Fruit fly (Drosophila melanogaster) whole organism, prepupa: Measurements from ENCODE around the gene CG10646.

Source experiments
- CG10631 ChIP-seq: fragments of 200-800 bp; sonication (Bioruptor generic); optimal IDR thresholded peaks from 2 replicates; lab custom pipeline; 2016; ENCODE audit warnings: missing biosample characterization, missing genetic modification characterization
- CG10669 ChIP-seq: fragments of 200-800 bp; sonication (Bioruptor generic); optimal IDR thresholded peaks from 3 replicates; lab custom pipeline; 2018; ENCODE audit warnings: missing biosample characterization, mild to moderate bottlenecking, missing genetic modification characterization, moderate library complexity
- CG11762 ChIP-seq: fragments of 200-800 bp; sonication (Bioruptor generic); optimal IDR thresholded peaks from 3 replicates; lab custom pipeline; 2016; ENCODE audit warnings: missing biosample characterization, missing genetic modification characterization; ENCODE audit not compliant: insufficient read depth
- CG11902 ChIP-seq: fragments of 200-800 bp; sonication (Bioruptor generic); optimal IDR thresholded peaks from 3 replicates; lab custom pipeline; 2016; ENCODE audit warnings: missing biosample characterization, missing genetic modification characterization
- CG1621 ChIP-seq: fragments of 200-800 bp; sonication (Bioruptor generic); optimal IDR thresholded peaks from 3 replicates; lab custom pipeline; 2018; ENCODE audit warnings: missing biosample characterization, mild to moderate bottlenecking, missing genetic modification characterization
- CG16779 ChIP-seq: fragments of 200-800 bp; sonication (Bioruptor generic); optimal IDR thresholded peaks from 3 replicates; lab custom pipeline; 2017; ENCODE audit warnings: missing biosample characterization, mild to moderate bottlenecking, missing genetic modification characterization
- CG3032 ChIP-seq: fragments of 200-800 bp; optimal IDR thresholded peaks from 2 replicates; lab custom pipeline; 2019; ENCODE audit warnings: missing biosample characterization, mild to moderate bottlenecking, missing genetic modification characterization, moderate library complexity
- CG31627 ChIP-seq: fragments of 200-800 bp; sonication (Bioruptor generic); optimal IDR thresholded peaks from 3 replicates; lab custom pipeline; 2016; ENCODE audit warnings: missing biosample characterization, missing genetic modification characterization
- CG32006 ChIP-seq: fragments of 200-800 bp; sonication (Bioruptor generic); optimal IDR thresholded peaks from 3 replicates; lab custom pipeline; 2017; ENCODE audit warnings: missing biosample characterization, mild to moderate bottlenecking, missing genetic modification characterization
- CG34406 ChIP-seq: fragments of 200-800 bp; sonication (Bioruptor generic); optimal IDR thresholded peaks from 3 replicates; lab custom pipeline; 2016; ENCODE audit warnings: missing biosample characterization, missing genetic modification characterization
- CG4318 ChIP-seq: fragments of 200-800 bp; sonication (Bioruptor generic); optimal IDR thresholded peaks from 3 replicates; lab custom pipeline; 2017; ENCODE audit warnings: missing biosample characterization, mild to moderate bottlenecking, missing genetic modification characterization
- CG6163 ChIP-seq: fragments of 200-800 bp; sonication (Bioruptor generic); IDR thresholded peaks from 3 replicates; pipeline ENCODE4 v1.3.6; 2022; ENCODE audit warnings: missing biosample characterization, missing genetic modification characterization
- CG6792 ChIP-seq: fragments of 200-800 bp; sonication (Bioruptor generic); optimal IDR thresholded peaks from 3 replicates; lab custom pipeline; 2016; ENCODE audit warnings: missing biosample characterization, missing genetic modification characterization
- CG6854 ChIP-seq: fragments of 200-800 bp; sonication (Bioruptor generic); optimal IDR thresholded peaks from 2 replicates; lab custom pipeline; 2017; ENCODE audit warnings: missing biosample characterization, mild to moderate bottlenecking, missing genetic modification characterization
- CG7368 ChIP-seq: fragments of 200-800 bp; sonication (Bioruptor generic); optimal IDR thresholded peaks from 3 replicates; lab custom pipeline; 2016; ENCODE audit warnings: missing biosample characterization, missing genetic modification characterization
- CG8119 ChIP-seq: fragments of 200-800 bp; sonication (Bioruptor generic); IDR thresholded peaks from 3 replicates; pipeline ENCODE4 v1.3.6; 2022; ENCODE audit warnings: missing biosample characterization, missing genetic modification characterization
- CG8632 ChIP-seq: fragments of 200-800 bp; sonication (Bioruptor generic); optimal IDR thresholded peaks from 3 replicates; lab custom pipeline; 2016; ENCODE audit warnings: missing biosample characterization, missing genetic modification characterization
- CG9139 ChIP-seq: fragments of 200-800 bp; sonication (Bioruptor generic); optimal IDR thresholded peaks from 3 replicates; lab custom pipeline; 2017; ENCODE audit warnings: missing biosample characterization, mild to moderate bottlenecking, missing genetic modification characterization
- Eip93F ChIP-seq: fragments of 200-800 bp; sonication (Bioruptor generic); optimal IDR thresholded peaks from 2 replicates; lab custom pipeline; 2016; ENCODE audit warnings: missing biosample characterization, mild to moderate bottlenecking, missing genetic modification characterization
- Ets21C ChIP-seq: fragments of 200-800 bp; sonication (Bioruptor generic); optimal IDR thresholded peaks from 3 replicates; lab custom pipeline; 2016; ENCODE audit warnings: missing biosample characterization, missing genetic modification characterization
- Gug ChIP-seq: fragments of 200-800 bp; sonication (Bioruptor generic); IDR thresholded peaks from 2 replicates; pipeline ENCODE4 v1.3.6; 2022; ENCODE audit warnings: missing biosample characterization, missing genetic modification characterization
- Hr39 ChIP-seq: fragments of 200-800 bp; sonication (Bioruptor generic); optimal IDR thresholded peaks from 2 replicates; lab custom pipeline; 2016; ENCODE audit warnings: missing biosample characterization, missing genetic modification characterization
- Lpt ChIP-seq: fragments of 200-800 bp; sonication (Bioruptor generic); optimal IDR thresholded peaks from 3 replicates; lab custom pipeline; 2016; ENCODE audit warnings: missing biosample characterization, missing genetic modification characterization
- OdsH ChIP-seq: fragments of 200-800 bp; sonication (Bioruptor generic); optimal IDR thresholded peaks from 3 replicates; lab custom pipeline; 2016; ENCODE audit warnings: missing biosample characterization, missing genetic modification characterization
- Smox ChIP-seq: fragments of 200-800 bp; sonication (Bioruptor generic); optimal IDR thresholded peaks from 3 replicates; lab custom pipeline; 2016; ENCODE audit warnings: missing biosample characterization, missing genetic modification characterization
- Sox14 ChIP-seq: fragments of 200-800 bp; sonication (Bioruptor generic); optimal IDR thresholded peaks from 3 replicates; lab custom pipeline; 2016; ENCODE audit warnings: missing biosample characterization, missing genetic modification characterization
- Sox15 ChIP-seq: fragments of 200-800 bp; sonication (Bioruptor generic); optimal IDR thresholded peaks from 3 replicates; lab custom pipeline; 2016; ENCODE audit warnings: missing biosample characterization, missing genetic modification characterization
- achi ChIP-seq: fragments of 200-800 bp; sonication (Bioruptor generic); optimal IDR thresholded peaks from 3 replicates; lab custom pipeline; 2016; ENCODE audit warnings: missing biosample characterization, missing genetic modification characterization
- acj6 ChIP-seq: fragments of 200-800 bp; sonication (Bioruptor generic); optimal IDR thresholded peaks from 3 replicates; lab custom pipeline; 2016; ENCODE audit warnings: missing biosample characterization, missing genetic modification characterization
- cyc ChIP-seq: fragments of 200-800 bp; sonication (Bioruptor generic); optimal IDR thresholded peaks from 3 replicates; lab custom pipeline; 2016; ENCODE audit warnings: missing biosample characterization, missing genetic modification characterization
- dac ChIP-seq: fragments of 200-800 bp; sonication (Bioruptor generic); optimal IDR thresholded peaks from 2 replicates; lab custom pipeline; 2017; ENCODE audit warnings: missing biosample characterization, mild to moderate bottlenecking, missing genetic modification characterization
- eg ChIP-seq: fragments of 200-800 bp; sonication (Bioruptor generic); IDR thresholded peaks from 3 replicates; pipeline ENCODE4 v1.3.6; 2022; ENCODE audit warnings: missing biosample characterization, missing genetic modification characterization
- fd59A ChIP-seq: fragments of 200-800 bp; sonication (Bioruptor generic); optimal IDR thresholded peaks from 2 replicates; lab custom pipeline; 2017; ENCODE audit warnings: missing biosample characterization, mild to moderate bottlenecking, missing genetic modification characterization, missing genetic modification reagents
- fd85E ChIP-seq: fragments of 200-800 bp; sonication (Bioruptor generic); optimal IDR thresholded peaks from 3 replicates; lab custom pipeline; 2016; ENCODE audit warnings: missing biosample characterization, missing genetic modification characterization
- fkh ChIP-seq: fragments of 200-800 bp; sonication (Bioruptor generic); optimal IDR thresholded peaks from 3 replicates; lab custom pipeline; 2017; ENCODE audit warnings: missing biosample characterization, mild to moderate bottlenecking, missing genetic modification characterization, moderate library complexity
- lz ChIP-seq: fragments of 200-800 bp; sonication (Bioruptor generic); optimal IDR thresholded peaks from 3 replicates; lab custom pipeline; 2016; ENCODE audit warnings: missing biosample characterization, missing genetic modification characterization
- net ChIP-seq: fragments of 200-800 bp; sonication (Bioruptor generic); optimal IDR thresholded peaks from 3 replicates; lab custom pipeline; 2016; ENCODE audit warnings: missing biosample characterization, missing genetic modification characterization
- salr ChIP-seq, 2 experiments: fragments of 200-800 bp; sonication (Bioruptor generic); optimal IDR thresholded peaks; 3 replicates each; lab custom pipeline; 2016 to 2018; ENCODE audit warnings: missing biosample characterization in 2 of 2, missing genetic modification characterization in 2 of 2, mild to moderate bottlenecking in 1 of 2
- spab ChIP-seq: fragments of 200-800 bp; sonication (Bioruptor generic); optimal IDR thresholded peaks from 2 replicates; lab custom pipeline; 2017; ENCODE audit warnings: missing biosample characterization, mild to moderate bottlenecking, missing genetic modification characterization, missing genetic modification reagents
- ss ChIP-seq, 2 experiments: fragments of 200-800 bp; sonication (Bioruptor generic); optimal IDR thresholded peaks; 2 replicates in 1 of 2; 3 replicates in 1 of 2; lab custom pipeline; 2017 to 2018; ENCODE audit warnings: mild to moderate bottlenecking in 2 of 2, missing biosample characterization in 2 of 2, missing genetic modification characterization in 2 of 2, moderate library complexity in 1 of 2
- svp ChIP-seq: fragments of 200-800 bp; sonication (Bioruptor generic); peaks from one replicate; lab custom pipeline; 2016; ENCODE audit warnings: missing biosample characterization, missing genetic modification characterization
- vri ChIP-seq: fragments of 200-800 bp; sonication (Bioruptor generic); optimal IDR thresholded peaks from 3 replicates; lab custom pipeline; 2016; ENCODE audit warnings: missing biosample characterization, mild to moderate bottlenecking, missing genetic modification characterization

Gene CG10646

dm6 chr3L:12523941-12524340, 20.2 kb upstream of the CG10646 start, which contains the start of the genes ver and Gcn5 (continued):
- peak; percentile 98 for TF ChIP-seq CG6163
- peak; percentile 97 for TF ChIP-seq net (GFP tag; lab: Kevin White, UChicago)
- peak; percentile 94 for TF ChIP-seq Ets21C
- peak; percentile 90 for TF ChIP-seq CG16779 (tag; lab: Kevin White, UChicago)
- peak; percentile 88 for TF ChIP-seq CG1621 (tag; lab: Kevin White, UChicago)
- peak; percentile 92 for TF ChIP-seq CG11902 (GFP tag; lab: Kevin White, UChicago)
- TF ChIP-seq CG11762 (GFP tag; lab: Kevin White, UChicago): peak; percentile 92
- peak; percentile 97 for TF ChIP-seq achi (GFP tag; lab: Kevin White, UChicago)

dm6 chr3L:12519315-12519714, 15.6 kb upstream of the CG10646 start:
- TF ChIP-seq svp: peak; percentile 85
- peak; percentile 12 for TF ChIP-seq vri (GFP tag; lab: Kevin White, UChicago)
- no peak for TF ChIP-seq CG32006 (GFP tag; lab: Kevin White, UChicago)

dm6 chr3L:12517443-12518209, 13.9 kb upstream of the CG10646 start:
- peak; percentile 58 for TF ChIP-seq svp
- TF ChIP-seq CG8119 (GFP tag; lab: Robert Waterston, UW): no peak

dm6 chr3L:12515691-12516455, 12.2 kb upstream of the CG10646 start:
- TF ChIP-seq CG7368 (GFP tag; lab: Kevin White, UChicago) (no peak), vri (GFP tag; lab: Kevin White, UChicago) (peak; percentile 53), CG8632 (no peak), CG3032 (tag; lab: Kevin White, UChicago) (peak; percentile 43), CG6854 (GFP tag; lab: Kevin White, UChicago) (peak; percentile 44), ss (GFP tag; optimal IDR thresholded peaks at IDR 0.05; lab: Kevin White, UChicago) (peak; percentile 89 to 90), Eip93F (GFP tag; lab: Kevin White, UChicago) (no peak), salr (GFP tag; optimal IDR thresholded peaks at IDR 0.05; lab: Kevin White, UChicago) (peak; percentile 15 to 36), CG4318 (GFP tag; lab: Kevin White, UChicago) (no peak), Sox15 (GFP tag; lab: Kevin White, UChicago) (no peak), net (GFP tag; lab: Kevin White, UChicago) (peak; percentile 54), cyc (GFP tag; lab: Kevin White, UChicago) (no peak), fkh (GFP tag; lab: Kevin White, UChicago) (no peak), CG16779 (tag; lab: Kevin White, UChicago) (peak; percentile 93), OdsH (no peak), fd59A (GFP tag; lab: Kevin White, UChicago) (peak; percentile 35), CG8119 (GFP tag; lab: Robert Waterston, UW) (peak; percentile 90), CG9139 (GFP tag; lab: Kevin White, UChicago) (peak; percentile 84), Smox (GFP tag; lab: Kevin White, UChicago) (no peak), CG6163 (peak; percentile 82), CG10631 (GFP tag; lab: Kevin White, UChicago) (no peak), dac (GFP tag; lab: Kevin White, UChicago) (peak; percentile 55), Gug (GFP tag; lab: Robert Waterston, UW) (no peak; the same call in 1 of the 2 replicates), Sox14 (GFP tag; lab: Kevin White, UChicago) (peak; percentile 16), eg (peak; percentile 90), CG31627 (GFP tag; lab: Kevin White, UChicago) (no peak), Lpt (GFP tag; lab: Kevin White, UChicago) (peak; percentile 83), lz (no peak), CG6792 (GFP tag; lab: Kevin White, UChicago) (peak; percentile 1), CG10669 (GFP tag; lab: Kevin White, UChicago) (peak; percentile 16), Hr39 (GFP tag; lab: Kevin White, UChicago) (no peak), fd85E (GFP tag; lab: Kevin White, UChicago) (no peak), CG34406 (GFP tag; lab: Kevin White, UChicago) (peak; percentile 29), Ets21C (no peak), acj6 (no peak), spab (peak; percentile 77)
